Worm (Caenorhabditis elegans) whole organism, L4/young adult: ENCODE results near the gene Y94H6A.10.

Source experiments
- W03F9.2 ChIP-seq: fragments of 150-350 bp; optimal IDR thresholded peaks from 2 replicates; lab custom pipeline; 2014; ENCODE audit warnings: missing biosample characterization, missing genetic modification characterization
- dao-5 ChIP-seq: sonication (generic microtip); optimal IDR thresholded peaks from 2 replicates; lab custom pipeline; 2016; ENCODE audit warnings: missing genotype, missing genetic modification characterization, moderate library complexity, missing compliant biosample characterization

DNA sequence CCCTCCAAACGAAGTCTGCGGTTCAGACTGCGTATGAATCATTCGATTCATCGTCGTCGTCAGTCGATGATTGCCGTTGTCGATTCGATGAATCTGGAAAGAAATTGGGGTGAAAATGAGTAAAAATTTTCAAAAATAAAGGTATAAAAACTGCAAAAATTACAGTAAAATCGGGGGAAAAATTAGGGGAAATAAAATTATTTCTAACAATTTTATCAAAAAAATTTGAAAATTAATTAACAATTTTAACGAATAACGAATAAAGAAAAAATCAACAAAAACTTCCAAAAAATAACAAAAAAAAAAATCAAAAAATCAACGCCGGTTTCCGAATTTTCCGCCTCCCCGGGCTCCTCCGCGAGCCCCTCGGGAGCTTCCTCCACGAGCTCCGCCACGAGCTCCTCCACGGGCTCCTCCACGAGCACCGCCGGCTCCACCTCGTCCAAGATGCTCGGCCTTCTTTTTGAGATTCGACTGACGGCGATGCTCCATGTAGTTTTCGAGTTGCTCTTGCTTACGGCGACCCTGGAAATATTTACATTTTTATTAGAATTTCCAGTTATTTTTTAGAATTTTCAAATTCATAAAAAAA, 21.7 kb downstream of the Y94H6A.10 start, which contains the start of gene egrh-3:
- TF ChIP-seq dao-5, result no peak
- no peak for TF ChIP-seq W03F9.2
